Fruit fly (Drosophila melanogaster) whole organism, embryonic: ENCODE measurements around the gene Prm.
A peak's percentile ranks its signal among the peaks of the same experiment; 100 is the strongest.

Source experiments
- B-H2 ChIP-seq: fragments of 200-800 bp; sonication (Bioruptor generic); optimal IDR thresholded peaks from 2 replicates; lab custom pipeline; 2018; ENCODE audit warnings: missing biosample characterization, mild to moderate bottlenecking, missing genetic modification characterization
- Blimp-1 ChIP-seq: fragments of 200-800 bp; sonication (Bioruptor generic); optimal IDR thresholded peaks from 3 replicates; lab custom pipeline; 2018; ENCODE audit warnings: missing biosample characterization, missing genetic modification characterization, mild to moderate bottlenecking, moderate library complexity, missing genetic modification reagents
- CG10462 ChIP-seq: fragments of 200-800 bp; sonication (Bioruptor generic); optimal IDR thresholded peaks from 2 replicates; lab custom pipeline; 2016; ENCODE audit warnings: missing biosample characterization, missing genetic modification characterization
- CG10543 ChIP-seq: fragments of 200-800 bp; sonication (Bioruptor generic); optimal IDR thresholded peaks from 3 replicates; lab custom pipeline; 2017; ENCODE audit warnings: missing biosample characterization, mild to moderate bottlenecking, missing genetic modification characterization, moderate library complexity
- CG11456 ChIP-seq: fragments of 200-800 bp; sonication (Bioruptor generic); IDR thresholded peaks from 3 replicates; pipeline ENCODE4 v1.3.6; 2022; ENCODE audit warnings: missing biosample characterization, missing genetic modification characterization
- CG11504 ChIP-seq: fragments of 200-800 bp; sonication (Bioruptor generic); optimal IDR thresholded peaks from 3 replicates; lab custom pipeline; 2019; ENCODE audit warnings: missing biosample characterization, mild to moderate bottlenecking, missing genetic modification characterization, moderate library complexity
- CG11560 ChIP-seq: fragments of 200-800 bp; sonication (Bioruptor generic); IDR thresholded peaks from 3 replicates; pipeline ENCODE4 v1.3.6; 2022; ENCODE audit warnings: missing biosample characterization, missing genetic modification characterization
- CG12769 ChIP-seq: fragments of 200-800 bp; sonication (Bioruptor generic); optimal IDR thresholded peaks from 2 replicates; lab custom pipeline; 2019; ENCODE audit warnings: missing biosample characterization, mild to moderate bottlenecking, missing genetic modification characterization, moderate library complexity
- CG13424 ChIP-seq: fragments of 200-800 bp; sonication (Bioruptor generic); optimal IDR thresholded peaks from 2 replicates; lab custom pipeline; 2019; ENCODE audit warnings: missing biosample characterization, mild to moderate bottlenecking, missing genetic modification characterization, moderate library complexity
- CG13775 ChIP-seq: fragments of 200-800 bp; sonication (Bioruptor generic); optimal IDR thresholded peaks from 3 replicates; lab custom pipeline; 2017; ENCODE audit warnings: missing biosample characterization, mild to moderate bottlenecking, missing genetic modification characterization
- CG14441 ChIP-seq: fragments of 200-800 bp; sonication (Bioruptor generic); IDR thresholded peaks from 2 replicates; pipeline ENCODE4 v1.3.6; 2022; ENCODE audit warnings: missing biosample characterization, missing genetic modification characterization
- CG17385 ChIP-seq: fragments of 200-800 bp; sonication (Bioruptor generic); optimal IDR thresholded peaks from 3 replicates; lab custom pipeline; 2018; ENCODE audit warnings: missing biosample characterization, mild to moderate bottlenecking, missing genetic modification characterization
- CG18599 ChIP-seq: fragments of 200-800 bp; sonication (Bioruptor generic); optimal IDR thresholded peaks from 3 replicates; lab custom pipeline; 2017; ENCODE audit warnings: missing biosample characterization, missing genetic modification characterization, mild to moderate bottlenecking, moderate library complexity, missing genetic modification reagents
- CG3281 ChIP-seq: fragments of 200-800 bp; sonication (Bioruptor generic); optimal IDR thresholded peaks from 3 replicates; lab custom pipeline; 2017; ENCODE audit warnings: missing biosample characterization, mild to moderate bottlenecking, missing genetic modification characterization
- CG34376 ChIP-seq: fragments of 200-800 bp; sonication (Bioruptor generic); optimal IDR thresholded peaks from 2 replicates; lab custom pipeline; 2018; ENCODE audit warnings: missing biosample characterization, mild to moderate bottlenecking, missing genetic modification characterization
- CG4404 ChIP-seq: fragments of 200-800 bp; sonication (Bioruptor generic); IDR thresholded peaks from 2 replicates; pipeline ENCODE4 v1.3.6; 2022; ENCODE audit warnings: missing biosample characterization, missing genetic modification characterization
- CG4854 ChIP-seq: fragments of 200-800 bp; sonication (Bioruptor generic); optimal IDR thresholded peaks from 2 replicates; lab custom pipeline; 2016; ENCODE audit warnings: missing biosample characterization, missing genetic modification characterization, inconsistent platforms
- CG6654 ChIP-seq: fragments of 200-800 bp; sonication (Bioruptor generic); optimal IDR thresholded peaks from 2 replicates; lab custom pipeline; 2017; ENCODE audit warnings: missing biosample characterization, mild to moderate bottlenecking, missing genetic modification characterization
- CG6683 ChIP-seq: fragments of 200-800 bp; sonication (Bioruptor generic); optimal IDR thresholded peaks from 2 replicates; lab custom pipeline; 2017; ENCODE audit warnings: missing biosample characterization, mild to moderate bottlenecking, missing genetic modification characterization, missing genetic modification reagents
- CG7357 ChIP-seq: fragments of 200-800 bp; sonication (Bioruptor generic); IDR thresholded peaks from 3 replicates; pipeline ENCODE4 v1.3.6; 2022; ENCODE audit warnings: missing biosample characterization, missing genetic modification characterization
- CG8089 ChIP-seq: fragments of 200-800 bp; sonication (Bioruptor generic); optimal IDR thresholded peaks from 3 replicates; lab custom pipeline; 2016; ENCODE audit warnings: missing biosample characterization, missing genetic modification characterization
- CG8765 ChIP-seq: fragments of 200-800 bp; sonication (Bioruptor generic); IDR thresholded peaks from 2 replicates; pipeline ENCODE4 v1.3.6; 2022; ENCODE audit warnings: missing biosample characterization, missing genetic modification characterization
- CG9817 ChIP-seq: fragments of 200-800 bp; sonication (Bioruptor generic); optimal IDR thresholded peaks from 2 replicates; lab custom pipeline; 2018; ENCODE audit warnings: missing biosample characterization, mild to moderate bottlenecking, missing genetic modification characterization, moderate library complexity
- Gsc ChIP-seq: fragments of 200-800 bp; sonication (Bioruptor generic); IDR thresholded peaks from 2 replicates; pipeline ENCODE4 v1.3.6; 2022; ENCODE audit warnings: missing biosample characterization, missing genetic modification characterization
- H15 ChIP-seq: fragments of 200-800 bp; sonication (Bioruptor generic); IDR thresholded peaks from 3 replicates; pipeline ENCODE4 v1.3.6; 2022; ENCODE audit warnings: missing biosample characterization, missing genetic modification characterization
- HLH3B ChIP-seq: fragments of 200-800 bp; sonication (Bioruptor generic); IDR thresholded peaks from 2 replicates; pipeline ENCODE4 v1.3.6; 2022; ENCODE audit warnings: missing biosample characterization, missing genetic modification characterization
- HLH4C ChIP-seq: fragments of 200-800 bp; sonication (Bioruptor generic); IDR thresholded peaks from 3 replicates; pipeline ENCODE4 v1.3.6; 2022; ENCODE audit warnings: missing biosample characterization, missing genetic modification characterization; ENCODE audit not compliant: partially characterized antibody
- Hmx ChIP-seq: fragments of 200-800 bp; sonication (Bioruptor generic); optimal IDR thresholded peaks from 2 replicates; lab custom pipeline; 2016; ENCODE audit warnings: missing biosample characterization, missing genetic modification characterization
- Hr39 ChIP-seq: fragments of >200 bp; optimal IDR thresholded peaks from 2 replicates; lab custom pipeline; 2017
- Jarid2 ChIP-seq: fragments of 200-800 bp; sonication (Bioruptor generic); optimal IDR thresholded peaks from 3 replicates; lab custom pipeline; 2017; ENCODE audit warnings: mild to moderate bottlenecking, missing biosample characterization, missing genetic modification reagents, missing genetic modification characterization
- ato ChIP-seq: fragments of 200-800 bp; sonication (Bioruptor generic); IDR thresholded peaks from 2 replicates; pipeline ENCODE4 v1.3.6; 2022; ENCODE audit warnings: missing biosample characterization, missing genetic modification characterization; ENCODE audit not compliant: partially characterized antibody
- bbx ChIP-seq: fragments of 200-800 bp; sonication (Bioruptor generic); IDR thresholded peaks from 2 replicates; pipeline ENCODE4 v1.3.6; 2022; ENCODE audit warnings: missing biosample characterization, missing genetic modification characterization; ENCODE audit not compliant: partially characterized antibody
- btn ChIP-seq: fragments of 200-800 bp; sonication (Bioruptor generic); optimal IDR thresholded peaks from 2 replicates; lab custom pipeline; 2016; ENCODE audit warnings: missing biosample characterization, missing genetic modification characterization
- caup ChIP-seq: fragments of 200-800 bp; sonication (Bioruptor generic); optimal IDR thresholded peaks from 3 replicates; lab custom pipeline; 2017; ENCODE audit warnings: missing biosample characterization, mild to moderate bottlenecking, missing genetic modification characterization, moderate library complexity; ENCODE audit not compliant: severe bottlenecking
- cg ChIP-seq: fragments of 200-800 bp; sonication (Bioruptor generic); optimal IDR thresholded peaks from 3 replicates; lab custom pipeline; 2019; ENCODE audit warnings: missing biosample characterization, mild to moderate bottlenecking, missing genetic modification characterization, moderate library complexity
- chm ChIP-seq: fragments of 200-800 bp; sonication (Bioruptor generic); IDR thresholded peaks from 2 replicates; pipeline ENCODE4 v1.3.6; 2022; ENCODE audit warnings: missing biosample characterization, missing genetic modification characterization
- cwo ChIP-seq: fragments of 200-800 bp; sonication (Bioruptor generic); optimal IDR thresholded peaks from 3 replicates; lab custom pipeline; 2017; ENCODE audit warnings: missing biosample characterization, missing genetic modification characterization, mild to moderate bottlenecking, moderate library complexity, missing genetic modification reagents
- eyg ChIP-seq: fragments of 200-800 bp; sonication (Bioruptor generic); optimal IDR thresholded peaks from 3 replicates; lab custom pipeline; 2016; ENCODE audit warnings: missing biosample characterization, missing genetic modification characterization
- ftz-f1 ChIP-seq: fragments of 200-800 bp; sonication (Bioruptor generic); optimal IDR thresholded peaks from 2 replicates; lab custom pipeline; 2016; ENCODE audit warnings: missing biosample characterization, missing genetic modification characterization
- grau ChIP-seq: fragments of 200-800 bp; optimal IDR thresholded peaks from 3 replicates; lab custom pipeline; 2019; ENCODE audit warnings: missing biosample characterization, mild to moderate bottlenecking, missing genetic modification characterization, moderate library complexity
- grn ChIP-seq: fragments of 200-800 bp; sonication (Bioruptor generic); optimal IDR thresholded peaks from 3 replicates; lab custom pipeline; 2017; ENCODE audit warnings: missing biosample characterization, missing genetic modification characterization
- rib ChIP-seq: fragments of 200-800 bp; sonication (Bioruptor generic); IDR thresholded peaks from 2 replicates; pipeline ENCODE4 v1.3.6; 2022; ENCODE audit warnings: missing biosample characterization, missing genetic modification characterization
- seq ChIP-seq: fragments of 200-800 bp; sonication (Bioruptor generic); IDR thresholded peaks from 2 replicates; pipeline ENCODE4 v1.3.6; 2022; ENCODE audit warnings: missing biosample characterization, missing genetic modification characterization
- stc ChIP-seq: fragments of 200-800 bp; sonication (Bioruptor generic); IDR thresholded peaks from 2 replicates; pipeline ENCODE4 v1.3.6; 2022; ENCODE audit warnings: missing biosample characterization, missing genetic modification characterization
- tll ChIP-seq, 2 experiments: fragments of 200-800 bp in 1 of 2; fragments of >200 bp in 1 of 2; sonication (Bioruptor generic) in 1 of 2; optimal IDR thresholded peaks; 2 replicates each; lab custom pipeline; 2017 to 2019; ENCODE audit warnings: missing biosample characterization in 2 of 2, missing genetic modification characterization in 2 of 2, mild to moderate bottlenecking in 1 of 2, moderate library complexity in 1 of 2
- toy ChIP-seq: fragments of 200-800 bp; sonication (Bioruptor generic); IDR thresholded peaks from 2 replicates; pipeline ENCODE4 v1.3.6; 2022; ENCODE audit warnings: missing biosample characterization, missing genetic modification characterization
- ttk ChIP-seq: fragments of 200-800 bp; sonication (Bioruptor generic); IDR thresholded peaks from 2 replicates; pipeline ENCODE4 v2.1.2; 2022; ENCODE audit warnings: missing biosample characterization, missing genetic modification characterization
- unpg ChIP-seq: fragments of 200-800 bp; sonication (Bioruptor generic); optimal IDR thresholded peaks from 3 replicates; lab custom pipeline; 2018; ENCODE audit warnings: missing biosample characterization, mild to moderate bottlenecking, missing genetic modification characterization, moderate library complexity
- usp ChIP-seq: fragments of >200 bp; optimal IDR thresholded peaks from 2 replicates; lab custom pipeline; 2017; ENCODE audit warnings: missing biosample characterization, missing genetic modification characterization
- vvl ChIP-seq: fragments of 200-800 bp; sonication (Bioruptor generic); IDR thresholded peaks from 2 replicates; pipeline ENCODE4 v1.3.6; 2022; ENCODE audit warnings: missing biosample characterization, missing genetic modification characterization

Prm gene

DNA sequence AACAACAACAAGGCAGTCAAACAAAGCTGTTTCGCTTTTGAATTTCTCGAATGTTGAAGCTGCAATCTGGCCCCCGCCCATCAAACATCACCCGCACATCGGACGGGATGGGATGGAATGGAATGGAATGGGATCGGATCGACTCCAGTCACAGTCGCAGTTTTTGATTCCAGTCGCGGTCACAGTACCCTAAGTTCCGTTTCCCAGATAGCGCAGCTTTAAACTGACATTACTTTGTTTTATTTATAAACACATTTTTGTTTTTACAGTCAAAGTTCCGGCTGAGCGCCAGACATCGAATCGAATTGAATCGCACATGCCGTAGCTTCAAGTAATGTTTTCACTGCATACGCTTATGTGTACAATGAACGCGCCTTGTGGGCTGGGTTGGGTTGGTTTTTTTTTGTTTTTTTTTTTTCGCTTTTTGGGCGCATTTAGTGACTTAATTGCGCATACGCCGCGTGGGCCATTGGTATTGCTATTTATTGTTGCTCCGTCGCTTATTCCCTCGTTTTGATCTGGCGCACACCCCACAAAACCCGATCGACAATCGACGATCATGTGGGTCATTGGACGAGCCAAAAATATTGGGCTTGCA, 56.3 kb downstream of the Prm start (continued):
- no peak for TF ChIP-seq CG4404 (GFP tag; lab: Robert Waterston, UW)
- no peak for TF ChIP-seq unpg (GFP tag; lab: Kevin White, UChicago)
- no peak for TF ChIP-seq CG6683 (GFP tag; lab: Kevin White, UChicago)
- peak; percentile 40 for TF ChIP-seq cwo (GFP tag; lab: Kevin White, UChicago)
- no peak for TF ChIP-seq Hr39
- peak; percentile 75 for TF ChIP-seq ftz-f1 (GFP tag; lab: Kevin White, UChicago)
- no peak for TF ChIP-seq CG13775
- TF ChIP-seq H15 (GFP tag; lab: Robert Waterston, UW): no peak
- no peak for TF ChIP-seq CG17385
- TF ChIP-seq vvl: peak; percentile 40; the same call in 1 of the 2 replicates
- TF ChIP-seq CG6654: no peak
- TF ChIP-seq tll (GFP tag; optimal IDR thresholded peaks at IDR 0.05; lab: Kevin White, UChicago): no peak
- TF ChIP-seq Blimp-1: no peak
- TF ChIP-seq B-H2: no peak
- no peak for TF ChIP-seq CG4854 (GFP tag; lab: Kevin White, UChicago)
- TF ChIP-seq cg (GFP tag; lab: Kevin White, UChicago): no peak
- TF ChIP-seq CG13424 (tag; lab: Kevin White, UChicago): no peak
- no peak for TF ChIP-seq Hmx
- 0 out of 2 replicates have a peak, but pooled peaks have one; percentile 32 for TF ChIP-seq chm
- no peak for TF ChIP-seq rib (GFP tag; lab: Robert Waterston, UW)
- 0 out of 3 replicates have a peak, but pooled peaks have one; percentile 37 for TF ChIP-seq CG11456 (GFP tag; lab: Robert Waterston, UW)
- peak; percentile 28 for TF ChIP-seq CG34376 (GFP tag; lab: Kevin White, UChicago)
- no peak for TF ChIP-seq CG14441
- TF ChIP-seq grau: no peak
- TF ChIP-seq CG3281 (GFP tag; lab: Kevin White, UChicago): no peak
- no peak for TF ChIP-seq CG8765 (GFP tag; lab: Robert Waterston, UW)
- TF ChIP-seq caup: peak; percentile 4
- TF ChIP-seq eyg (GFP tag; lab: Kevin White, UChicago): peak; percentile 15
- TF ChIP-seq CG7357 (GFP tag; lab: Robert Waterston, UW): no peak
- peak; percentile 18 for TF ChIP-seq CG10543 (GFP tag; lab: Kevin White, UChicago)
- no peak for TF ChIP-seq CG11560 (tag; lab: Robert Waterston, UW)
- 0 out of 2 replicates have a peak, but pooled peaks have one; percentile 17 for TF ChIP-seq seq
- no peak for TF ChIP-seq CG9817
- TF ChIP-seq toy (GFP tag; lab: Robert Waterston, UW): no peak
- no peak for TF ChIP-seq CG11504 (tag; lab: Kevin White, UChicago)
- TF ChIP-seq Gsc (GFP tag; lab: Robert Waterston, UW): no peak
- no peak for TF ChIP-seq ato
- TF ChIP-seq stc (GFP tag; lab: Robert Waterston, UW): no peak
- no peak for TF ChIP-seq HLH4C (GFP tag; lab: Robert Waterston, UW)
- TF ChIP-seq CG18599 (GFP tag; lab: Kevin White, UChicago): peak; percentile 26
- TF ChIP-seq CG12769 (tag; lab: Kevin White, UChicago): no peak
- TF ChIP-seq HLH3B (GFP tag; lab: Robert Waterston, UW): no peak
- TF ChIP-seq grn (GFP tag; lab: Kevin White, UChicago): no peak
- TF ChIP-seq bbx (GFP tag; lab: Robert Waterston, UW): no peak
- TF ChIP-seq Jarid2: no peak
- no peak for TF ChIP-seq usp (GFP tag; lab: Kevin White, UChicago)
- TF ChIP-seq CG10462 (GFP tag; lab: Kevin White, UChicago): no peak
- no peak for TF ChIP-seq CG8089 (GFP tag; lab: Kevin White, UChicago)
- TF ChIP-seq ttk: no peak
- no peak for TF ChIP-seq btn (GFP tag; lab: Kevin White, UChicago)
